Worm (Caenorhabditis elegans): ENCODE results near the gene npax-2.

npax-2 gene

DNA sequence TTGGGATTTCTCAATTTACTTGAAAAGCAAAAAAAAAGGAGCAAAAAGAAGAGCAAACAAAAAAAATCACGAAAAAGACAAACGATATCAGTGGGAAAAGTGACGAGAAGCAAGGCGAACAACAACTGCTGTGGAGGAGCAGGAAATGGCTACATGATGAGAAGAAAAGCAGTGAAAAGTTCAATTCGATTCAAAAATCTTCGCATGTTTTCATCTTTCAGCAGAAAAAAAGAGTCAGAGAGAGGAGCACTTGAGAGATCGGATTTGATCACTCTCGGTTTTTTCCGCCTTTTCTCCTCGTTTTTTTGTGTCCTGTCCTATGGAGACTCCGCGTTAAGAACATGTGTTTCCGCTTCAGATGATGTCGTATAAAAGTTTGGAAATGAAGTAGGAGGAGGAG is 11.0 kb downstream of the npax-2 start:
- TF ChIP-seq ceh-20 (GFP tag; IDR thresholded peaks at IDR 0.05) (no peak), cey-2 (tag; optimal IDR thresholded peaks at IDR 0.05; ENCODE audit: borderline replicate concordance, insufficient read depth) (no peak), arid-1 (GFP tag; conservative IDR thresholded peaks at IDR 0.05) (no peak), nhr-237 (tag; optimal IDR thresholded peaks at IDR 0.05) (no peak), hif-1 (tag; optimal IDR thresholded peaks at IDR 0.05) (peak in 1 of 2 experiments; percentile 9), unc-62 (GFP tag; optimal IDR thresholded peaks at IDR 0.05 in 1 of 2) (peak in 1 of 2 experiments; percentile 39), unc-62 (tag; optimal IDR thresholded peaks at IDR 0.05) (no peak), Y48G9A.11 (GFP tag; IDR thresholded peaks at IDR 0.05) (no peak), hlh-30 (tag; optimal IDR thresholded peaks at IDR 0.05; ENCODE audit: insufficient read depth) (peak; percentile 13), ceh-82 (tag; optimal IDR thresholded peaks at IDR 0.05) (no peak), dmd-8 (GFP tag; IDR thresholded peaks at IDR 0.05) (no peak), aly-2 (tag; optimal IDR thresholded peaks at IDR 0.05) (no peak), mep-1 (tag; optimal IDR thresholded peaks at IDR 0.05) (no peak), F26F4.8 (GFP tag; conservative IDR thresholded peaks at IDR 0.05) (no peak), lin-1 (GFP tag; IDR thresholded peaks at IDR 0.05) (no peak), lir-3 (tag; optimal IDR thresholded peaks at IDR 0.05) (no peak), dve-1 (tag; optimal IDR thresholded peaks at IDR 0.05; ENCODE audit: insufficient read depth) (no peak), sdz-12 (GFP tag; optimal IDR thresholded peaks at IDR 0.05) (no peak), fkh-10 (GFP tag; optimal IDR thresholded peaks at IDR 0.05) (peak; percentile 67), daf-16 (GFP tag; optimal IDR thresholded peaks at IDR 0.05) (peak in 1 of 2 experiments; percentile 10), daf-16 (tag; optimal IDR thresholded peaks at IDR 0.05) (no peak), Y75B8A.6 (GFP tag; IDR thresholded peaks at IDR 0.05) (no peak), ceh-44 (GFP tag; IDR thresholded peaks at IDR 0.05) (no peak), nhr-11 (tag; optimal IDR thresholded peaks at IDR 0.05) (peak; percentile 58), mdt-29 (GFP tag; IDR thresholded peaks at IDR 0.05) (no peak), pha-4 (GFP tag; IDR thresholded peaks at IDR 0.05) (no peak), pha-4 (tag; optimal IDR thresholded peaks at IDR 0.05) (no peak), Y105C5A.15 (GFP tag; IDR thresholded peaks at IDR 0.05) (no peak), mdl-1 (tag; optimal IDR thresholded peaks at IDR 0.05) (peak in 1 of 2 experiments; percentile 15), hmg-1.1 (GFP tag; IDR thresholded peaks at IDR 0.05) (no peak), ztf-7 (tag; optimal IDR thresholded peaks at IDR 0.05) (no peak), zip-11 (GFP tag; IDR thresholded peaks at IDR 0.05) (no peak), mes-2 (tag; optimal IDR thresholded peaks at IDR 0.05; ENCODE audit: poor library complexity, severe bottlenecking) (no peak), D1046.2 (GFP tag; IDR thresholded peaks at IDR 0.05) (no peak), tra-1 (GFP tag; IDR thresholded peaks at IDR 0.05) (no peak), ztf-11 (tag; optimal IDR thresholded peaks at IDR 0.05) (no peak), fos-1 (tag; optimal IDR thresholded peaks at IDR 0.05) (no peak), set-16 (GFP tag; IDR thresholded peaks at IDR 0.05) (no peak), snpc-4 (tag; optimal IDR thresholded peaks at IDR 0.05) (no peak), mxl-2 (GFP tag; conservative IDR thresholded peaks at IDR 0.05) (no peak), aha-1 (tag) (no peak), egl-27 (tag; optimal IDR thresholded peaks at IDR 0.05) (no peak), nhr-76 (tag; optimal IDR thresholded peaks at IDR 0.05) (no peak), nhr-42 (GFP tag; IDR thresholded peaks at IDR 0.05) (no peak), hlh-11 (tag; optimal IDR thresholded peaks at IDR 0.05) (peak; percentile 43), php-3 (GFP tag; IDR thresholded peaks at IDR 0.05) (no peak), lin-39 (tag; optimal IDR thresholded peaks at IDR 0.05) (no peak), rbr-2 (tag; optimal IDR thresholded peaks at IDR 0.05) (no peak), egl-43 (GFP tag; IDR thresholded peaks at IDR 0.05) (no peak), spr-3 (GFP tag; optimal IDR thresholded peaks at IDR 0.05) (no peak), snpc-1.2 (GFP tag; IDR thresholded peaks at IDR 0.05) (no peak), lin-15B (tag; optimal IDR thresholded peaks at IDR 0.05) (no peak), ceh-28 (tag; optimal IDR thresholded peaks at IDR 0.05) (no peak)

Data from whole organism, L4 larva.